Worm (Caenorhabditis elegans): ENCODE data around the gene K02D10.1.
A peak's percentile ranks its signal among the peaks of the same experiment; 100 is the strongest.

The K02D10.1 gene

ce11 chrIII:8769253-8769652 lies at the start of gene K02D10.1:
Gene K02D10.1 (plus strand): TSS chrIII:8769536.
- TF ChIP-seq lin-13 (GFP tag; optimal IDR thresholded peaks at IDR 0.05) = no peak
- no peak for TF ChIP-seq daf-16 (GFP tag; optimal IDR thresholded peaks at IDR 0.05)
- peak; percentile 26 for TF ChIP-seq daf-16 (tag; optimal IDR thresholded peaks at IDR 0.05)
- no peak for TF ChIP-seq madf-5 (GFP tag; IDR thresholded peaks at IDR 0.05)
- no peak for TF ChIP-seq nhr-76 (tag; optimal IDR thresholded peaks at IDR 0.05)
- TF ChIP-seq aha-1 (tag) = peak; percentile 81
- TF ChIP-seq zfp-3 (GFP tag; conservative IDR thresholded peaks at IDR 0.05) = no peak
- no peak for TF ChIP-seq mes-2 (tag; optimal IDR thresholded peaks at IDR 0.05; ENCODE audit: poor library complexity, severe bottlenecking)
- TF ChIP-seq nhr-77 (tag; optimal IDR thresholded peaks at IDR 0.05) = no peak
- no peak for TF ChIP-seq zip-11 (GFP tag; IDR thresholded peaks at IDR 0.05)
- TF ChIP-seq ama-1 (optimal IDR thresholded peaks at IDR 0.05) = peak; percentile 64
- peak in 1 of 2 experiments; percentile 1 for TF ChIP-seq lsy-2 (tag; optimal IDR thresholded peaks at IDR 0.05)
- no peak for TF ChIP-seq T20F7.1 (GFP tag; optimal IDR thresholded peaks at IDR 0.05)
- TF ChIP-seq nhr-6 (tag; optimal IDR thresholded peaks at IDR 0.05) = no peak
- TF ChIP-seq dve-1 (tag; optimal IDR thresholded peaks at IDR 0.05; ENCODE audit: insufficient read depth) = no peak
- no peak for TF ChIP-seq nhr-237 (tag; optimal IDR thresholded peaks at IDR 0.05)
- TF ChIP-seq mep-1 (tag; optimal IDR thresholded peaks at IDR 0.05) = no peak
- TF ChIP-seq zag-1 (tag; optimal IDR thresholded peaks at IDR 0.05) = no peak
- no peak for TF ChIP-seq egl-27 (tag; optimal IDR thresholded peaks at IDR 0.05)

ce11 chrIII:8719769-8720252 lies 49.5 kb upstream of the K02D10.1 start, which contains the start of gene hipr-1:
Gene hipr-1 (plus strand): TSS chrIII:8720202.
- TF ChIP-seq pha-4 (GFP tag; IDR thresholded peaks at IDR 0.05) (no peak), pha-4 (tag; optimal IDR thresholded peaks at IDR 0.05) (peak; percentile 83), ceh-44 (GFP tag; IDR thresholded peaks at IDR 0.05) (no peak), F10B5.3 (tag; optimal IDR thresholded peaks at IDR 0.05) (no peak)

- no peak for TF ChIP-seq madf-5 (GFP tag; IDR thresholded peaks at IDR 0.05)
- TF ChIP-seq T20F7.1 (GFP tag; optimal IDR thresholded peaks at IDR 0.05) = no peak
- no peak for TF ChIP-seq unc-62 (GFP tag; optimal IDR thresholded peaks at IDR 0.05 in 1 of 2)
- no peak for TF ChIP-seq unc-62 (tag; optimal IDR thresholded peaks at IDR 0.05)
These were observed 44.1 kb upstream of the K02D10.1 start for ce11 chrIII:8725224-8725623.

- TF ChIP-seq unc-62 (GFP tag; optimal IDR thresholded peaks at IDR 0.05 in 1 of 2) = peak in 1 of 2 experiments; percentile 98
- TF ChIP-seq unc-62 (tag; optimal IDR thresholded peaks at IDR 0.05) = no peak
- TF ChIP-seq mxl-3 (GFP tag; optimal IDR thresholded peaks at IDR 0.05) = no peak
- no peak for TF ChIP-seq zfp-2 (tag; optimal IDR thresholded peaks at IDR 0.05)
- TF ChIP-seq pqm-1 (tag; optimal IDR thresholded peaks at IDR 0.05) = no peak
- no peak for TF ChIP-seq ztf-7 (tag; optimal IDR thresholded peaks at IDR 0.05)
- TF ChIP-seq pha-4 (GFP tag; IDR thresholded peaks at IDR 0.05) = no peak
- TF ChIP-seq pha-4 (tag; optimal IDR thresholded peaks at IDR 0.05) = no peak
- no peak for TF ChIP-seq ZK546.5 (tag; optimal IDR thresholded peaks at IDR 0.05)
- TF ChIP-seq dpl-1 (GFP tag; optimal IDR thresholded peaks at IDR 0.05) = no peak
- no peak for TF ChIP-seq ces-1 (GFP tag; optimal IDR thresholded peaks at IDR 0.05)
- no peak for TF ChIP-seq Y75B8A.6 (GFP tag; IDR thresholded peaks at IDR 0.05)
- no peak for TF ChIP-seq dve-1 (tag; optimal IDR thresholded peaks at IDR 0.05; ENCODE audit: insufficient read depth)
- no peak for TF ChIP-seq ama-1 (optimal IDR thresholded peaks at IDR 0.05)
- TF ChIP-seq dmd-8 (GFP tag; IDR thresholded peaks at IDR 0.05) = no peak
- peak; percentile 60 for TF ChIP-seq aha-1 (tag)
These were observed 43.1 kb upstream of the K02D10.1 start for ce11 chrIII:8726019-8726894.
